Worm (Caenorhabditis elegans) whole organism, L4/young adult: ENCODE data around the gene F21C10.5.
A peak's percentile ranks its signal among the peaks of the same experiment; 100 is the strongest.

Source experiments
- W03F9.2 ChIP-seq: fragments of 150-350 bp; optimal IDR thresholded peaks from 2 replicates; lab custom pipeline; 2014; ENCODE audit warnings: missing biosample characterization, missing genetic modification characterization
- dao-5 ChIP-seq: sonication (generic microtip); optimal IDR thresholded peaks from 2 replicates; lab custom pipeline; 2016; ENCODE audit warnings: missing genotype, missing genetic modification characterization, moderate library complexity, missing compliant biosample characterization
- him-1 ChIP-seq: sonication (generic microtip); optimal IDR thresholded peaks from 2 replicates; lab custom pipeline; 2016; ENCODE audit warnings: missing genotype, missing genetic modification reagents, missing genetic modification characterization, missing compliant biosample characterization

F21C10.5 gene

ce11 chrV:9094976-9095375 is 30.5 kb upstream of the F21C10.5 start:
- TF ChIP-seq him-1 (tag; lab: Kevin White, UChicago): no peak
- TF ChIP-seq W03F9.2 (tag; lab: Kevin White, UChicago): no peak
- TF ChIP-seq dao-5 (tag; lab: Kevin White, UChicago): no peak

- no peak for TF ChIP-seq him-1 (tag; lab: Kevin White, UChicago)
- TF ChIP-seq W03F9.2 (tag; lab: Kevin White, UChicago): peak; percentile 32
- TF ChIP-seq dao-5 (tag; lab: Kevin White, UChicago): no peak
These were observed 29.7 kb upstream of the F21C10.5 start, which contains the start of gene F21C10.10 for ce11 chrV:9095613-9096317. TSS of gene F21C10.10 (plus strand) at chrV:9096267.

ce11 chrV:9096674-9097073 is 28.8 kb upstream of the F21C10.5 start:
- TF ChIP-seq W03F9.2 (tag; lab: Kevin White, UChicago) (no peak), dao-5 (tag; lab: Kevin White, UChicago) (no peak)

ce11 chrV:9097213-9097612 is 28.2 kb upstream of the F21C10.5 start:
- no peak for TF ChIP-seq him-1 (tag; lab: Kevin White, UChicago)
- no peak for TF ChIP-seq W03F9.2 (tag; lab: Kevin White, UChicago)
- no peak for TF ChIP-seq dao-5 (tag; lab: Kevin White, UChicago)

ce11 chrV:9098280-9098973 is 27.0 kb upstream of the F21C10.5 start, which contains the start of gene F21C10.9:
TSS of gene F21C10.9 (minus strand) at chrV:9098696.
- no peak for TF ChIP-seq dao-5 (tag; lab: Kevin White, UChicago)
- TF ChIP-seq him-1 (tag; lab: Kevin White, UChicago): no peak

- TF ChIP-seq dao-5 (tag; lab: Kevin White, UChicago) (no peak), W03F9.2 (tag; lab: Kevin White, UChicago) (no peak), him-1 (tag; lab: Kevin White, UChicago) (no peak)
These were observed 24.4 kb upstream of the F21C10.5 start, which contains the start of gene frpr-6 for ce11 chrV:9101062-9101461. TSS of gene frpr-6 (minus strand) at chrV:9101162.

- TF ChIP-seq dao-5 (tag; lab: Kevin White, UChicago): no peak
- TF ChIP-seq him-1 (tag; lab: Kevin White, UChicago): no peak
- no peak for TF ChIP-seq W03F9.2 (tag; lab: Kevin White, UChicago)
These were observed 17.2 kb upstream of the F21C10.5 start, which contains the start of gene F21C10.18 for ce11 chrV:9108219-9108618. TSS of gene F21C10.18 (plus strand) at chrV:9108519.

ce11 chrV:9109281-9109680 is 16.2 kb upstream of the F21C10.5 start, which contains the start of gene pqn-31:
TSS of gene pqn-31 (plus strand) at chrV:9109581.
- no peak for TF ChIP-seq W03F9.2 (tag; lab: Kevin White, UChicago)
- no peak for TF ChIP-seq dao-5 (tag; lab: Kevin White, UChicago)
- no peak for TF ChIP-seq him-1 (tag; lab: Kevin White, UChicago)

ce11 chrV:9111957-9112356 is 13.5 kb upstream of the F21C10.5 start:
- TF ChIP-seq W03F9.2 (tag; lab: Kevin White, UChicago) (no peak), him-1 (tag; lab: Kevin White, UChicago) (no peak), dao-5 (tag; lab: Kevin White, UChicago) (no peak)

- TF ChIP-seq W03F9.2 (tag; lab: Kevin White, UChicago) (no peak), him-1 (tag; lab: Kevin White, UChicago) (no peak), dao-5 (tag; lab: Kevin White, UChicago) (no peak)
These were observed 13.0 kb upstream of the F21C10.5 start, which contains the start of gene F21C10.7 for ce11 chrV:9112467-9112866. TSS of gene F21C10.7 (plus strand) at chrV:9112767.

- TF ChIP-seq W03F9.2 (tag; lab: Kevin White, UChicago): no peak
- no peak for TF ChIP-seq him-1 (tag; lab: Kevin White, UChicago)
- no peak for TF ChIP-seq dao-5 (tag; lab: Kevin White, UChicago)
These were observed 3.4 kb upstream of the F21C10.5 start, which contains the start of gene F21C10.13 for ce11 chrV:9122004-9122403. TSS of gene F21C10.13 (plus strand) at chrV:9122304.

ce11 chrV:9123186-9123585 is 2.3 kb upstream of the F21C10.5 start, which contains the start of gene F21C10.11:
TSS of gene F21C10.11 (plus strand) at chrV:9123486.
- no peak for TF ChIP-seq him-1 (tag; lab: Kevin White, UChicago)
- no peak for TF ChIP-seq dao-5 (tag; lab: Kevin White, UChicago)
- no peak for TF ChIP-seq W03F9.2 (tag; lab: Kevin White, UChicago)

ce11 chrV:9124180-9124579 is 1.3 kb upstream of the F21C10.5 start, which contains the start of gene F21C10.6:
TSS of gene F21C10.6 (plus strand) at chrV:9124480.
- TF ChIP-seq dao-5 (tag; lab: Kevin White, UChicago): no peak
- TF ChIP-seq W03F9.2 (tag; lab: Kevin White, UChicago): no peak
- TF ChIP-seq him-1 (tag; lab: Kevin White, UChicago): no peak
